Fruit fly (Drosophila melanogaster) whole organism, embryonic: Measurements from ENCODE around the gene CG8300.

Experiments used
- CG10321 ChIP-seq: fragments of 200-800 bp; sonication (Bioruptor generic); IDR thresholded peaks from 2 replicates; pipeline ENCODE4 v1.3.6; 2022; ENCODE audit warnings: missing biosample characterization, missing genetic modification characterization
- CG11456 ChIP-seq: fragments of 200-800 bp; sonication (Bioruptor generic); IDR thresholded peaks from 3 replicates; pipeline ENCODE4 v1.3.6; 2022; ENCODE audit warnings: missing biosample characterization, missing genetic modification characterization
- CG11504 ChIP-seq: fragments of 200-800 bp; sonication (Bioruptor generic); optimal IDR thresholded peaks from 3 replicates; lab custom pipeline; 2019; ENCODE audit warnings: missing biosample characterization, mild to moderate bottlenecking, missing genetic modification characterization, moderate library complexity
- CG12104 ChIP-seq: fragments of 200-800 bp; sonication (Bioruptor generic); optimal IDR thresholded peaks from 3 replicates; lab custom pipeline; 2016; ENCODE audit warnings: missing biosample characterization, missing genetic modification characterization
- CG12299 ChIP-seq: fragments of 200-800 bp; sonication (Bioruptor generic); optimal IDR thresholded peaks from 2 replicates; lab custom pipeline; 2018; ENCODE audit warnings: missing biosample characterization, mild to moderate bottlenecking, missing genetic modification characterization
- CG13296 ChIP-seq: fragments of 200-800 bp; sonication (Bioruptor generic); optimal IDR thresholded peaks from 3 replicates; lab custom pipeline; 2018; ENCODE audit warnings: missing biosample characterization, mild to moderate bottlenecking, missing genetic modification characterization
- CG14710 ChIP-seq: fragments of 200-800 bp; sonication (Bioruptor generic); optimal IDR thresholded peaks from 3 replicates; lab custom pipeline; 2019; ENCODE audit warnings: missing biosample characterization, mild to moderate bottlenecking, missing genetic modification characterization, moderate library complexity
- CG15011 ChIP-seq: fragments of 200-800 bp; sonication (Bioruptor generic); optimal IDR thresholded peaks from 3 replicates; lab custom pipeline; 2018; ENCODE audit warnings: missing biosample characterization, mild to moderate bottlenecking, missing genetic modification characterization
- CG16779 ChIP-seq: fragments of 200-800 bp; sonication (Bioruptor generic); IDR thresholded peaks from 2 replicates; pipeline ENCODE4 v1.3.6; 2022; ENCODE audit warnings: missing biosample characterization, missing genetic modification characterization
- CG17912 ChIP-seq: fragments of 200-800 bp; sonication (Bioruptor generic); optimal IDR thresholded peaks from 2 replicates; lab custom pipeline; 2018; ENCODE audit warnings: missing biosample characterization, mild to moderate bottlenecking, missing genetic modification characterization
- CG1832 ChIP-seq: fragments of 200-800 bp; sonication (Bioruptor generic); optimal IDR thresholded peaks from 2 replicates; lab custom pipeline; 2017; ENCODE audit warnings: missing biosample characterization, mild to moderate bottlenecking, missing genetic modification characterization, inconsistent platforms
- CG18599 ChIP-seq: fragments of 200-800 bp; sonication (Bioruptor generic); optimal IDR thresholded peaks from 3 replicates; lab custom pipeline; 2017; ENCODE audit warnings: missing biosample characterization, missing genetic modification characterization, mild to moderate bottlenecking, moderate library complexity, missing genetic modification reagents
- CG33213 ChIP-seq: fragments of 200-800 bp; sonication (Bioruptor generic); optimal IDR thresholded peaks from 3 replicates; lab custom pipeline; 2016; ENCODE audit warnings: missing biosample characterization, missing genetic modification characterization
- CG3407 ChIP-seq: fragments of 200-800 bp; sonication (Bioruptor generic); optimal IDR thresholded peaks from 2 replicates; lab custom pipeline; 2018; ENCODE audit warnings: missing biosample characterization, mild to moderate bottlenecking, missing genetic modification characterization
- CG3847 ChIP-seq: fragments of 200-800 bp; sonication (Bioruptor generic); IDR thresholded peaks from 2 replicates; pipeline ENCODE4 v1.3.6; 2022; ENCODE audit warnings: missing biosample characterization, missing genetic modification characterization
- CG3995 ChIP-seq: fragments of 200-800 bp; sonication (Bioruptor generic); optimal IDR thresholded peaks from 3 replicates; lab custom pipeline; 2016; ENCODE audit warnings: missing biosample characterization, missing genetic modification characterization
- CG4360 ChIP-seq: fragments of 200-800 bp; sonication (Bioruptor generic); IDR thresholded peaks from 2 replicates; pipeline ENCODE4 v1.3.6; 2022; ENCODE audit warnings: missing biosample characterization, missing genetic modification characterization
- CG6654 ChIP-seq: fragments of 200-800 bp; sonication (Bioruptor generic); optimal IDR thresholded peaks from 2 replicates; lab custom pipeline; 2017; ENCODE audit warnings: missing biosample characterization, mild to moderate bottlenecking, missing genetic modification characterization
- CG7357 ChIP-seq: fragments of 200-800 bp; sonication (Bioruptor generic); IDR thresholded peaks from 3 replicates; pipeline ENCODE4 v1.3.6; 2022; ENCODE audit warnings: missing biosample characterization, missing genetic modification characterization
- CG8478 ChIP-seq: fragments of >200 bp; optimal IDR thresholded peaks from 2 replicates; lab custom pipeline; 2018
- CG9437 ChIP-seq: fragments of 200-800 bp; sonication (Bioruptor generic); optimal IDR thresholded peaks from 2 replicates; lab custom pipeline; 2018; ENCODE audit warnings: missing biosample characterization, mild to moderate bottlenecking, missing genetic modification characterization
- CkIIα-i1 ChIP-seq: fragments of 200-800 bp; sonication (Bioruptor generic); IDR thresholded peaks from 2 replicates; pipeline ENCODE4 v1.3.6; 2022; ENCODE audit warnings: missing biosample characterization, missing genetic modification characterization
- D19B ChIP-seq: fragments of 200-800 bp; sonication (Bioruptor generic); optimal IDR thresholded peaks from 2 replicates; lab custom pipeline; 2017; ENCODE audit warnings: missing biosample characterization, mild to moderate bottlenecking, missing genetic modification characterization
- Dip2 ChIP-seq: fragments of 200-800 bp; sonication (Bioruptor generic); IDR thresholded peaks from 2 replicates; pipeline ENCODE4 v1.3.6; 2022; ENCODE audit warnings: missing biosample characterization, missing genetic modification characterization
- HLH3B ChIP-seq: fragments of 200-800 bp; sonication (Bioruptor generic); IDR thresholded peaks from 2 replicates; pipeline ENCODE4 v1.3.6; 2022; ENCODE audit warnings: missing biosample characterization, missing genetic modification characterization
- Hmr ChIP-seq: fragments of 200-800 bp; sonication (Bioruptor generic); optimal IDR thresholded peaks from 3 replicates; lab custom pipeline; 2017; ENCODE audit warnings: mild to moderate bottlenecking, missing biosample characterization, missing genetic modification reagents, missing genetic modification characterization
- Meics ChIP-seq: fragments of 200-800 bp; sonication (Bioruptor generic); optimal IDR thresholded peaks from 2 replicates; lab custom pipeline; 2017; ENCODE audit warnings: missing biosample characterization, mild to moderate bottlenecking, missing genetic modification characterization
- NC2β ChIP-seq: fragments of 200-800 bp; sonication (Bioruptor generic); optimal IDR thresholded peaks from 2 replicates; lab custom pipeline; 2016; ENCODE audit warnings: missing biosample characterization, missing genetic modification characterization
- Nf-YB ChIP-seq: fragments of 200-800 bp; sonication (Bioruptor generic); optimal IDR thresholded peaks from 3 replicates; lab custom pipeline; 2019; ENCODE audit warnings: missing biosample characterization, mild to moderate bottlenecking, missing genetic modification characterization, moderate library complexity
- Nf-YC ChIP-seq: fragments of 200-800 bp; optimal IDR thresholded peaks from 3 replicates; lab custom pipeline; 2019; ENCODE audit warnings: missing biosample characterization, mild to moderate bottlenecking, missing genetic modification characterization, moderate library complexity
- NfI ChIP-seq: fragments of 200-800 bp; sonication (Bioruptor generic); optimal IDR thresholded peaks from 3 replicates; lab custom pipeline; 2018; ENCODE audit warnings: missing biosample characterization, mild to moderate bottlenecking, missing genetic modification characterization, moderate library complexity
- Side ChIP-seq: fragments of 200-800 bp; sonication (Bioruptor generic); optimal IDR thresholded peaks from 2 replicates; lab custom pipeline; 2016; ENCODE audit warnings: missing biosample characterization, missing genetic modification characterization
- Sry-β ChIP-seq: fragments of 200-800 bp; sonication (Bioruptor generic); optimal IDR thresholded peaks from 2 replicates; lab custom pipeline; 2018; ENCODE audit warnings: missing biosample characterization, mild to moderate bottlenecking, missing genetic modification characterization, moderate library complexity
- TFAM ChIP-seq: fragments of 200-800 bp; sonication (Bioruptor generic); optimal IDR thresholded peaks from 2 replicates; lab custom pipeline; 2017; ENCODE audit warnings: missing biosample characterization, missing genetic modification characterization, inconsistent platforms
- abd-A ChIP-seq: fragments of 200-800 bp; sonication (Bioruptor generic); optimal IDR thresholded peaks from 3 replicates; lab custom pipeline; 2019; ENCODE audit warnings: missing biosample characterization, mild to moderate bottlenecking, missing genetic modification characterization, moderate library complexity
- bsh ChIP-seq, 2 experiments: fragments of 200-800 bp; sonication (Bioruptor generic); optimal IDR thresholded peaks; 2 replicates each; lab custom pipeline; 2017 to 2018; ENCODE audit warnings: mild to moderate bottlenecking in 2 of 2, missing biosample characterization in 2 of 2, missing genetic modification characterization in 2 of 2, moderate library complexity in 1 of 2
- cg ChIP-seq: fragments of 200-800 bp; sonication (Bioruptor generic); optimal IDR thresholded peaks from 3 replicates; lab custom pipeline; 2019; ENCODE audit warnings: missing biosample characterization, mild to moderate bottlenecking, missing genetic modification characterization, moderate library complexity
- crol ChIP-seq: fragments of 200-800 bp; sonication (Bioruptor generic); IDR thresholded peaks from 2 replicates; pipeline ENCODE4 v1.3.6; 2022; ENCODE audit warnings: missing biosample characterization, missing genetic modification characterization
- dysf ChIP-seq: fragments of 200-800 bp; sonication (Bioruptor generic); IDR thresholded peaks from 3 replicates; pipeline ENCODE4 v1.3.6; 2022; ENCODE audit warnings: missing biosample characterization, missing genetic modification characterization
- eyg ChIP-seq: fragments of 200-800 bp; sonication (Bioruptor generic); optimal IDR thresholded peaks from 3 replicates; lab custom pipeline; 2016; ENCODE audit warnings: missing biosample characterization, missing genetic modification characterization
- hth ChIP-seq: fragments of >200 bp; optimal IDR thresholded peaks from 2 replicates; lab custom pipeline; 2017; ENCODE audit warnings: inconsistent platforms
- otp ChIP-seq: fragments of 200-800 bp; sonication (Bioruptor generic); IDR thresholded peaks from 3 replicates; pipeline ENCODE4, ENCODE4 v1.3.6; 2022; ENCODE audit warnings: missing biosample characterization, missing genetic modification characterization
- pfk ChIP-seq: fragments of 200-800 bp; sonication (Bioruptor generic); optimal IDR thresholded peaks from 2 replicates; lab custom pipeline; 2018; ENCODE audit warnings: missing biosample characterization, mild to moderate bottlenecking, missing genetic modification characterization, moderate library complexity
- ro ChIP-seq: fragments of 200-800 bp; sonication (Bioruptor generic); IDR thresholded peaks from 2 replicates; pipeline ENCODE4 v1.3.6; 2022; ENCODE audit warnings: missing biosample characterization, missing genetic modification characterization
- seq ChIP-seq: fragments of 200-800 bp; sonication (Bioruptor generic); IDR thresholded peaks from 2 replicates; pipeline ENCODE4 v1.3.6; 2022; ENCODE audit warnings: missing biosample characterization, missing genetic modification characterization
- stc ChIP-seq: fragments of 200-800 bp; sonication (Bioruptor generic); IDR thresholded peaks from 2 replicates; pipeline ENCODE4 v1.3.6; 2022; ENCODE audit warnings: missing biosample characterization, missing genetic modification characterization
- tgo ChIP-seq: fragments of 200-800 bp; sonication (Bioruptor generic); IDR thresholded peaks from 3 replicates; pipeline ENCODE4 v1.3.6; 2022; ENCODE audit warnings: missing biosample characterization, missing genetic modification characterization
- toy ChIP-seq: fragments of 200-800 bp; sonication (Bioruptor generic); IDR thresholded peaks from 2 replicates; pipeline ENCODE4 v1.3.6; 2022; ENCODE audit warnings: missing biosample characterization, missing genetic modification characterization
- twi ChIP-seq: fragments of 200-800 bp; optimal IDR thresholded peaks from 2 replicates; lab custom pipeline; 2019; ENCODE audit warnings: missing biosample characterization, mild to moderate bottlenecking, missing genetic modification characterization, moderate library complexity
- vfl ChIP-seq: fragments of 200-800 bp; sonication (Bioruptor generic); optimal IDR thresholded peaks from 2 replicates; lab custom pipeline; 2016; ENCODE audit warnings: missing biosample characterization, missing genetic modification characterization

CG8300 gene

dm6 chrX:7109793-7110606 lies 5.3 kb downstream of the CG8300 start, which contains the start of gene fz4 (continued):
- no peak for TF ChIP-seq Nf-YB
- TF ChIP-seq dysf (GFP tag; lab: Robert Waterston, UW), result no peak
- TF ChIP-seq CG18599 (GFP tag; lab: Kevin White, UChicago), result no peak
- TF ChIP-seq CG15011, result no peak
- TF ChIP-seq CG17912 (GFP tag; lab: Kevin White, UChicago), result no peak
- TF ChIP-seq ro (GFP tag; lab: Robert Waterston, UW), result no peak
- peak; percentile 57 for TF ChIP-seq CG14710 (tag; lab: Kevin White, UChicago)
- TF ChIP-seq hth (lab: Kevin White, UChicago), result no peak
- no peak for TF ChIP-seq Side (GFP tag; lab: Kevin White, UChicago)
- no peak for TF ChIP-seq eyg
- no peak for TF ChIP-seq tgo (GFP tag; lab: Robert Waterston, UW)
- TF ChIP-seq stc, result no peak
- no peak for TF ChIP-seq vfl (GFP tag; lab: Kevin White, UChicago)
- TF ChIP-seq CG11456, result no peak; the same call in 2 of the 3 replicates
- TF ChIP-seq NfI, result no peak
- no peak for TF ChIP-seq CG8478 (lab: Kevin White, UChicago)
- TF ChIP-seq Meics (GFP tag; lab: Kevin White, UChicago), result no peak
- TF ChIP-seq crol (GFP tag; lab: Robert Waterston, UW), result peak; percentile 98
- TF ChIP-seq CG12299, result no peak
- no peak for TF ChIP-seq NC2β (GFP tag; lab: Kevin White, UChicago)
- TF ChIP-seq CG13296 (GFP tag; lab: Kevin White, UChicago), result no peak
- TF ChIP-seq CG7357 (GFP tag; lab: Robert Waterston, UW), result no peak
- TF ChIP-seq pfk (GFP tag; lab: Kevin White, UChicago), result no peak

DNA sequence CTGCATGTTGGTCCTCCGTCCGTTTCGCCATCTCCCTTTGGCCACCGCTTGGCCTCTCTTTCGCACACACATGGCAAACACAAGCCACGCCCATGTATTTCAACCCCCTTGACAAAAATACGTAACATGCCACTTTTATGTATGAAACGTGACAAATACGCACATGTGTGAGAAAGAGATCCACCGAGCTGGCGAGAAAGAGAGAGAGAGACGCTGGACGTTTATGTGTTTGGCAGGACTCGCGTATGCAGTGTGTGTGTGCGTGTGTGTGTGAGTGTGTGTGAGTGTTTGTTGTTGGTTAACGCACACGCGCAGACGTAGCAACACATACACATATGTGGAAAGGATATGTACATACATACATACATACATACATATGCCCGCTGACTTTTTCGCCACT lies 6.2 kb downstream of the CG8300 start:
- TF ChIP-seq CG3407 (GFP tag; lab: Kevin White, UChicago) (no peak), Sry-β (GFP tag; lab: Kevin White, UChicago) (no peak), Dip2 (GFP tag; lab: Robert Waterston, UW) (no peak), toy (GFP tag; lab: Robert Waterston, UW) (no peak), CG16779 (GFP tag; lab: Robert Waterston, UW) (no peak), CG11504 (tag; lab: Kevin White, UChicago) (no peak), CG9437 (peak; percentile 15), CG4360 (GFP tag; lab: Robert Waterston, UW) (peak; percentile 68), HLH3B (0 out of 2 replicates have a peak, but pooled peaks have one; percentile 9), CG3995 (no peak), CG6654 (GFP tag; lab: Kevin White, UChicago) (no peak), Hmr (no peak), vfl (GFP tag; lab: Kevin White, UChicago) (no peak), CG12104 (GFP tag; lab: Kevin White, UChicago) (no peak), bsh (GFP tag; optimal IDR thresholded peaks at IDR 0.05; lab: Kevin White, UChicago) (no peak), Nf-YB (peak; percentile 90), Nf-YC (peak; percentile 94), TFAM (no peak), cg (GFP tag; lab: Kevin White, UChicago) (peak; percentile 80), twi (tag; lab: Kevin White, UChicago) (peak; percentile 69), CkIIα-i1 (GFP tag; lab: Robert Waterston, UW) (no peak), abd-A (peak; percentile 48), CG10321 (peak; percentile 77), D19B (GFP tag; lab: Kevin White, UChicago) (no peak), CG8478 (lab: Kevin White, UChicago) (peak; percentile 17), CG33213 (no peak), CG3847 (no peak), seq (GFP tag; lab: Robert Waterston, UW) (peak; percentile 82), otp (no peak), CG1832 (peak; percentile 76)
